Worm (Caenorhabditis elegans) whole organism, L3 larva: ENCODE measurements around the gene dhs-16.

Experiments used
- R02D3.7 ChIP-seq: fragments of 150-350 bp; optimal IDR thresholded peaks from 2 replicates; lab custom pipeline; 2014; ENCODE audit warnings: missing biosample characterization, missing genetic modification characterization
- ama-1 ChIP-seq: fragments of 150-350 bp; optimal IDR thresholded peaks from 2 replicates; lab custom pipeline; 2018
- elt-3 ChIP-seq, 3 experiments: fragments of 150-350 bp in 1 of 3; sonication (generic microtip) in 2 of 3; optimal IDR thresholded peaks; 2 replicates in 2 of 3; 4 replicates in 1 of 3; lab custom pipeline; 2014 to 2017; ENCODE audit warnings: missing biosample characterization in 3 of 3, missing genetic modification characterization in 3 of 3
- eor-1 ChIP-seq, 2 experiments: fragments of 150-350 bp; optimal IDR thresholded peaks; 2 replicates each; lab custom pipeline; 2014 to 2018; ENCODE audit warnings: missing biosample characterization in 2 of 2, missing genetic modification characterization in 2 of 2
- fkh-10 ChIP-seq: sonication (generic microtip); optimal IDR thresholded peaks from 2 replicates; lab custom pipeline; 2017; ENCODE audit warnings: missing biosample characterization, missing genetic modification reagents, missing genetic modification characterization
- fkh-2 ChIP-seq: fragments of 150-350 bp; optimal IDR thresholded peaks from 2 replicates; lab custom pipeline; 2014; ENCODE audit warnings: missing biosample characterization, missing genetic modification reagents, missing genetic modification characterization
- hmg-11 ChIP-seq: sonication (generic microtip); optimal IDR thresholded peaks from 2 replicates; lab custom pipeline; 2016; ENCODE audit warnings: missing genetic modification characterization, missing compliant biosample characterization
- nhr-28 ChIP-seq: fragments of 150-350 bp; optimal IDR thresholded peaks from 2 replicates; lab custom pipeline; 2014; ENCODE audit warnings: missing biosample characterization, missing genetic modification characterization
- nhr-76 ChIP-seq: fragments of 150-350 bp; sonication (generic microtip); optimal IDR thresholded peaks from 5 replicates; lab custom pipeline; 2014; ENCODE audit warnings: missing biosample characterization, missing genetic modification characterization
- pqm-1 ChIP-seq: fragments of 150-350 bp; optimal IDR thresholded peaks from 2 replicates; lab custom pipeline; 2017; ENCODE audit warnings: missing biosample characterization, missing genetic modification characterization, inconsistent platforms
- snpc-4 ChIP-seq: fragments of 150-350 bp; optimal IDR thresholded peaks from 2 replicates; lab custom pipeline; 2014; ENCODE audit warnings: missing biosample characterization, missing genetic modification characterization
- unc-39 ChIP-seq: sonication (generic microtip); optimal IDR thresholded peaks from 4 replicates; lab custom pipeline; 2017; ENCODE audit warnings: missing biosample characterization, missing genetic modification characterization
- unc-62 ChIP-seq: fragments of 150-350 bp; sonication (generic microtip); optimal IDR thresholded peaks from 4 replicates; lab custom pipeline; 2014; ENCODE audit warnings: missing biosample characterization, missing genetic modification reagents, missing genetic modification characterization
- zag-1 ChIP-seq: fragments of 150-350 bp; optimal IDR thresholded peaks from 2 replicates; lab custom pipeline; 2014; ENCODE audit warnings: missing biosample characterization, missing genetic modification characterization

DNA sequence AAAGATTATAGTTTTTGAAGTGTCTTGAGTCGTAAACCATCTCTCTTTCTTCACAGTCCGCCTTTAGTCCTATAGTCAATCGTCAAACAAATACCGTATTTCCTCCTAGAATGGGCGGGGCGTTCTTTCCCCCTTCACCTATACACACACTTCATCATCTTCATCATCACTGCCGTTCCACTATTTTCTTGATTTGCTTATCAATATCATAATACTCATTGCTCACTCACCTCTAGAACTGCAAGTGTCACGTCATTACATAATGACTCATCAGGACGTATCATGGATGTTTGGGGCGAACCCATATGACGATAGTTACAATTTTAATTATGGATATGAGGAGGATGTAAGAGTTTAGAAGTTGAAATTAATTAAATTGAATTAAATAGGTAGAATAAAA lies 27.1 kb downstream of the dhs-16 start:
- no peak for TF ChIP-seq fkh-2 (tag; lab: Kevin White, UChicago)
- TF ChIP-seq zag-1 (tag; lab: Kevin White, UChicago): no peak
- no peak for TF ChIP-seq hmg-11
- TF ChIP-seq pqm-1 (tag; lab: Kevin White, UChicago): no peak
- TF ChIP-seq R02D3.7: no peak
- TF ChIP-seq snpc-4 (tag; lab: Kevin White, UChicago): no peak
- no peak for TF ChIP-seq elt-3 (tag; optimal IDR thresholded peaks at IDR 0.05; lab: Kevin White, UChicago)
- no peak for TF ChIP-seq ama-1 (lab: Kevin White, UChicago)
- TF ChIP-seq nhr-76 (tag; lab: Kevin White, UChicago): no peak
- TF ChIP-seq nhr-28 (tag; lab: Kevin White, UChicago): no peak
- TF ChIP-seq unc-39 (tag; lab: Kevin White, UChicago): no peak
- no peak for TF ChIP-seq unc-62 (GFP tag; lab: Kevin White, UChicago)
- no peak for TF ChIP-seq fkh-10 (GFP tag; lab: Kevin White, UChicago)
- no peak for TF ChIP-seq eor-1 (tag; optimal IDR thresholded peaks at IDR 0.05; lab: Kevin White, UChicago)
